Worm (Caenorhabditis elegans): ENCODE data around the gene cut-1.
A peak's percentile ranks its signal among the peaks of the same experiment; 100 is the strongest.

cut-1 gene

ce11 chrII:11237099-11237498, 31.8 kb upstream of the cut-1 start, which contains the start of gene fndc-1:
Gene fndc-1 (minus strand): TSS chrII:11237325.
- TF ChIP-seq elt-3 (tag; optimal IDR thresholded peaks at IDR 0.05) = no peak
- no peak for TF ChIP-seq ces-1 (GFP tag; optimal IDR thresholded peaks at IDR 0.05)
- TF ChIP-seq pha-4 (tag; optimal IDR thresholded peaks at IDR 0.05) = no peak
- TF ChIP-seq blmp-1 (tag; optimal IDR thresholded peaks at IDR 0.05) = no peak
- TF ChIP-seq ceh-43 (GFP tag; optimal IDR thresholded peaks at IDR 0.05) = no peak
- TF ChIP-seq cnd-1 (tag; optimal IDR thresholded peaks at IDR 0.05) = no peak
- TF ChIP-seq nhr-2 (tag; optimal IDR thresholded peaks at IDR 0.05) = no peak
- no peak for TF ChIP-seq mab-5 (tag; optimal IDR thresholded peaks at IDR 0.05)
- no peak for TF ChIP-seq nhr-76 (tag; optimal IDR thresholded peaks at IDR 0.05)
- no peak for TF ChIP-seq tbx-8 (GFP tag; optimal IDR thresholded peaks at IDR 0.05)
- TF ChIP-seq elt-1 (tag; optimal IDR thresholded peaks at IDR 0.05; ENCODE audit: borderline replicate concordance, insufficient read depth) = no peak
- TF ChIP-seq drap-1 (GFP tag; optimal IDR thresholded peaks at IDR 0.05) = no peak
- TF ChIP-seq lin-13 (tag; optimal IDR thresholded peaks at IDR 0.05) = no peak
- TF ChIP-seq zip-8 (tag; optimal IDR thresholded peaks at IDR 0.05) = no peak
- no peak for TF ChIP-seq sem-2 (GFP tag; optimal IDR thresholded peaks at IDR 0.05)
- no peak for TF ChIP-seq ceh-39 (tag; optimal IDR thresholded peaks at IDR 0.05)
- no peak for TF ChIP-seq bed-3 (GFP tag; optimal IDR thresholded peaks at IDR 0.05)
- no peak for TF ChIP-seq ztf-11 (tag; optimal IDR thresholded peaks at IDR 0.05)
- no peak for TF ChIP-seq lin-32 (GFP tag; optimal IDR thresholded peaks at IDR 0.05)
- no peak for TF ChIP-seq flh-1 (GFP tag; optimal IDR thresholded peaks at IDR 0.05)

ce11 chrII:11238869-11239647, 29.9 kb upstream of the cut-1 start, which contains the start of the genes rpn-9 and T06D8.9:
Gene rpn-9 (minus strand): TSS chrII:11238919.
Gene T06D8.9 (plus strand): TSS chrII:11239597.
- TF ChIP-seq sptf-1 (tag; optimal IDR thresholded peaks at IDR 0.05) (no peak), mls-2 (tag; optimal IDR thresholded peaks at IDR 0.05) (peak; percentile 39), ceh-83 (GFP tag; optimal IDR thresholded peaks at IDR 0.05) (no peak), unc-62 (GFP tag; optimal IDR thresholded peaks at IDR 0.05) (peak; percentile 59), mep-1 (tag; optimal IDR thresholded peaks at IDR 0.05) (peak; percentile 92), ceh-39 (tag; optimal IDR thresholded peaks at IDR 0.05) (no peak), blmp-1 (tag; optimal IDR thresholded peaks at IDR 0.05) (peak; percentile 26), unc-120 (tag; optimal IDR thresholded peaks at IDR 0.05; ENCODE audit: poor library complexity, severe bottlenecking) (peak; percentile 55), nhr-237 (tag; optimal IDR thresholded peaks at IDR 0.05) (peak; percentile 91), elt-1 (tag; optimal IDR thresholded peaks at IDR 0.05; ENCODE audit: borderline replicate concordance, insufficient read depth) (no peak), lin-32 (GFP tag; optimal IDR thresholded peaks at IDR 0.05) (no peak), hlh-1 (tag; optimal IDR thresholded peaks at IDR 0.05) (peak; percentile 62), pha-4 (tag; optimal IDR thresholded peaks at IDR 0.05) (peak; percentile 68), ceh-43 (GFP tag; optimal IDR thresholded peaks at IDR 0.05) (no peak), lin-13 (tag; optimal IDR thresholded peaks at IDR 0.05) (peak; percentile 69), drap-1 (GFP tag; optimal IDR thresholded peaks at IDR 0.05) (peak; percentile 24), lsy-2 (tag; optimal IDR thresholded peaks at IDR 0.05) (peak; percentile 83)

ce11 chrII:11240214-11240613, 28.7 kb upstream of the cut-1 start:
- TF ChIP-seq nhr-237 (tag; optimal IDR thresholded peaks at IDR 0.05) (no peak), ceh-39 (tag; optimal IDR thresholded peaks at IDR 0.05) (no peak), zip-8 (tag; optimal IDR thresholded peaks at IDR 0.05) (no peak), mls-2 (tag; optimal IDR thresholded peaks at IDR 0.05) (no peak), lin-13 (tag; optimal IDR thresholded peaks at IDR 0.05) (no peak), nhr-2 (tag; optimal IDR thresholded peaks at IDR 0.05) (no peak), lin-32 (GFP tag; optimal IDR thresholded peaks at IDR 0.05) (no peak), bed-3 (GFP tag; optimal IDR thresholded peaks at IDR 0.05) (no peak), ceh-83 (GFP tag; optimal IDR thresholded peaks at IDR 0.05) (no peak), lsy-2 (tag; optimal IDR thresholded peaks at IDR 0.05) (no peak)

ce11 chrII:11240963-11241362, 28.0 kb upstream of the cut-1 start:
- no peak for TF ChIP-seq drap-1 (GFP tag; optimal IDR thresholded peaks at IDR 0.05)
- no peak for TF ChIP-seq M03D4.4 (tag; optimal IDR thresholded peaks at IDR 0.05)
- TF ChIP-seq lin-32 (GFP tag; optimal IDR thresholded peaks at IDR 0.05) = no peak
- TF ChIP-seq ceh-39 (tag; optimal IDR thresholded peaks at IDR 0.05) = no peak
- no peak for TF ChIP-seq lin-13 (tag; optimal IDR thresholded peaks at IDR 0.05)
- no peak for TF ChIP-seq blmp-1 (tag; optimal IDR thresholded peaks at IDR 0.05)
- TF ChIP-seq nhr-76 (tag; optimal IDR thresholded peaks at IDR 0.05) = no peak
- TF ChIP-seq ham-2 (GFP tag; optimal IDR thresholded peaks at IDR 0.05) = no peak
- TF ChIP-seq bed-3 (GFP tag; optimal IDR thresholded peaks at IDR 0.05) = no peak
- no peak for TF ChIP-seq nhr-237 (tag; optimal IDR thresholded peaks at IDR 0.05)
- no peak for TF ChIP-seq elt-1 (tag; optimal IDR thresholded peaks at IDR 0.05; ENCODE audit: borderline replicate concordance, insufficient read depth)
- TF ChIP-seq cnd-1 (tag; optimal IDR thresholded peaks at IDR 0.05) = no peak
- TF ChIP-seq unc-39 (tag; optimal IDR thresholded peaks at IDR 0.05) = no peak

All from whole organism, mixed stage, embryonic.